Worm (Caenorhabditis elegans) whole organism, L4 larva: ENCODE results near the gene F07C6.4.
A peak's percentile ranks its signal among the peaks of the same experiment; 100 is the strongest.

ENCODE experiments used
- F26F4.8 ChIP-seq: fragments of 200-800 bp; sonication (Bioruptor generic); conservative IDR thresholded peaks from 2 replicates; pipeline ENCODE4 v1.3.6; 2022; ENCODE audit warnings: missing genetic modification characterization, missing compliant biosample characterization
- F37D6.2 ChIP-seq: sonication (generic microtip); optimal IDR thresholded peaks from 2 replicates; lab custom pipeline; 2016; ENCODE audit warnings: mild to moderate bottlenecking, missing genetic modification characterization, missing compliant biosample characterization
- F44E2.7 ChIP-seq: fragments of 200-800 bp; sonication (Bioruptor generic); IDR thresholded peaks from 2 replicates; pipeline ENCODE4 v2.1.2; 2022; ENCODE audit warnings: missing genetic modification characterization, missing compliant biosample characterization
- F49E8.2 ChIP-seq: sonication (generic microtip); optimal IDR thresholded peaks from 2 replicates; lab custom pipeline; 2016; ENCODE audit warnings: missing compliant biosample characterization, mild to moderate bottlenecking, missing genetic modification characterization, borderline replicate concordance
- T26A8.4 ChIP-seq: fragments of 200-800 bp; sonication (Bioruptor generic); IDR thresholded peaks from 2 replicates; pipeline ENCODE4 v1.3.6; 2022; ENCODE audit warnings: missing genetic modification characterization, missing compliant biosample characterization
- Y48G9A.11 ChIP-seq: fragments of 200-800 bp; sonication (Bioruptor generic); IDR thresholded peaks from 2 replicates; pipeline ENCODE4 v1.3.6; 2022; ENCODE audit warnings: missing genetic modification reagents, missing genetic modification characterization, missing compliant biosample characterization
- Y5F2A.4 ChIP-seq: fragments of 200-800 bp; sonication (Bioruptor generic); optimal IDR thresholded peaks from 2 replicates; lab custom pipeline; 2018; ENCODE audit warnings: mild to moderate bottlenecking, missing genetic modification characterization, missing compliant biosample characterization
- Y75B8A.6 ChIP-seq: fragments of 200-800 bp; sonication (Bioruptor generic); IDR thresholded peaks from 2 replicates; pipeline ENCODE4 v1.3.6; 2022; ENCODE audit warnings: missing genetic modification reagents, missing genetic modification characterization, missing compliant biosample characterization
- ZK546.5 ChIP-seq, 2 experiments: sonication (generic microtip); optimal IDR thresholded peaks; 2 replicates each; lab custom pipeline; 2017; ENCODE audit warnings: missing biosample characterization in 2 of 2, missing genetic modification characterization in 2 of 2
- ama-1 ChIP-seq: fragments of 150-350 bp; optimal IDR thresholded peaks from 2 replicates; lab custom pipeline; 2014; ENCODE audit warnings: inconsistent platforms, mixed read lengths
- ceh-20 ChIP-seq: fragments of 200-800 bp; sonication (Bioruptor generic); IDR thresholded peaks from 2 replicates; pipeline ENCODE4 v1.3.6; 2022; ENCODE audit warnings: missing genetic modification reagents, missing genetic modification characterization, missing compliant biosample characterization
- ceh-28 ChIP-seq: fragments of 150-350 bp; optimal IDR thresholded peaks from 2 replicates; lab custom pipeline; 2014; ENCODE audit warnings: missing biosample characterization, missing genetic modification reagents, missing genetic modification characterization
- ceh-44 ChIP-seq: fragments of 200-800 bp; sonication (Bioruptor generic); IDR thresholded peaks from 2 replicates; pipeline ENCODE4 v1.3.6; 2022; ENCODE audit warnings: missing genetic modification reagents, missing genetic modification characterization, missing compliant biosample characterization
- ceh-62 ChIP-seq: sonication (generic microtip); optimal IDR thresholded peaks from 2 replicates; lab custom pipeline; 2017; ENCODE audit warnings: missing biosample characterization, missing genetic modification characterization
- ctbp-1 ChIP-seq: fragments of 200-800 bp; sonication (Bioruptor generic); IDR thresholded peaks from 2 replicates; pipeline ENCODE4 v1.3.6; 2022; ENCODE audit warnings: missing genetic modification reagents, missing genetic modification characterization, missing compliant biosample characterization
- daf-12 ChIP-seq: fragments of 150-350 bp; optimal IDR thresholded peaks from 2 replicates; lab custom pipeline; 2014; ENCODE audit warnings: missing biosample characterization, missing genetic modification reagents, missing genetic modification characterization
- daf-16 ChIP-seq, 3 experiments: sonication (generic microtip); optimal IDR thresholded peaks; 2 replicates each; lab custom pipeline; 2016 to 2017; ENCODE audit warnings: missing genetic modification characterization in 3 of 3, missing genetic modification reagents in 3 of 3, mild to moderate bottlenecking in 2 of 3, missing compliant biosample characterization in 2 of 3, missing biosample characterization in 1 of 3, moderate library complexity in 1 of 3
- daf-19 ChIP-seq: fragments of 200-800 bp; sonication (Bioruptor generic); conservative IDR thresholded peaks from 2 replicates; pipeline ENCODE4 v1.3.6; 2022; ENCODE audit warnings: missing genetic modification characterization, missing compliant biosample characterization
- dmd-6 ChIP-seq: fragments of 200-800 bp; sonication (Bioruptor generic); IDR thresholded peaks from 2 replicates; pipeline ENCODE4 v1.3.6; 2022; ENCODE audit warnings: missing genetic modification reagents, missing genetic modification characterization, missing compliant biosample characterization
- dpl-1 ChIP-seq: fragments of 150-350 bp; optimal IDR thresholded peaks from 2 replicates; lab custom pipeline; 2014; ENCODE audit warnings: missing biosample characterization, missing genetic modification reagents, missing genetic modification characterization
- dve-1 ChIP-seq: sonication (generic microtip); optimal IDR thresholded peaks from 2 replicates; lab custom pipeline; 2017; ENCODE audit warnings: antibody characterized with exemption, mild to moderate bottlenecking, missing genetic modification characterization, missing compliant biosample characterization; ENCODE audit not compliant: insufficient read depth
- egl-27 ChIP-seq: sonication (generic microtip); optimal IDR thresholded peaks from 3 replicates; lab custom pipeline; 2017; ENCODE audit warnings: missing biosample characterization, missing genetic modification reagents, missing genetic modification characterization
- fos-1 ChIP-seq: fragments of 150-350 bp; optimal IDR thresholded peaks from 2 replicates; lab custom pipeline; 2014; ENCODE audit warnings: missing biosample characterization, missing genetic modification characterization
- hif-1 ChIP-seq, 2 experiments: sonication (generic microtip); optimal IDR thresholded peaks; 2 replicates each; lab custom pipeline; 2016 to 2017; ENCODE audit warnings: missing compliant biosample characterization in 2 of 2, missing genetic modification characterization in 2 of 2, missing genetic modification reagents in 2 of 2, missing genotype in 2 of 2, mild to moderate bottlenecking in 1 of 2
- hlh-11 ChIP-seq: fragments of 200-800 bp; sonication (Bioruptor generic); optimal IDR thresholded peaks from 2 replicates; lab custom pipeline; 2018; ENCODE audit warnings: mild to moderate bottlenecking, missing genetic modification characterization, missing compliant biosample characterization
- jun-1 ChIP-seq: fragments of 150-350 bp; optimal IDR thresholded peaks from 2 replicates; lab custom pipeline; 2014; ENCODE audit warnings: missing biosample characterization, missing genetic modification reagents, missing genetic modification characterization
- lin-1 ChIP-seq: fragments of 200-800 bp; sonication (Bioruptor generic); IDR thresholded peaks from 2 replicates; pipeline ENCODE4 v1.3.6; 2022; ENCODE audit warnings: missing genetic modification reagents, missing genetic modification characterization, missing compliant biosample characterization
- lin-15B ChIP-seq: fragments of 150-350 bp; sonication (generic microtip); optimal IDR thresholded peaks from 3 replicates; lab custom pipeline; 2014; ENCODE audit warnings: missing biosample characterization, missing genetic modification characterization
- lin-39 ChIP-seq: fragments of 150-350 bp; optimal IDR thresholded peaks from 2 replicates; lab custom pipeline; 2014; ENCODE audit warnings: missing biosample characterization, missing genetic modification reagents, missing genetic modification characterization
- madf-9 ChIP-seq: fragments of 200-800 bp; sonication (Bioruptor generic); conservative IDR thresholded peaks from 2 replicates; pipeline ENCODE4 v1.3.6; 2022; ENCODE audit warnings: missing genetic modification reagents, missing genetic modification characterization, missing compliant biosample characterization
- mdl-1 ChIP-seq, 2 experiments: fragments of 150-350 bp in 1 of 2; sonication (generic microtip) in 1 of 2; optimal IDR thresholded peaks; 2 replicates each; lab custom pipeline; 2014 to 2017; ENCODE audit warnings: missing biosample characterization in 2 of 2, missing genetic modification characterization in 2 of 2
- mdt-29 ChIP-seq: fragments of 200-800 bp; sonication (Bioruptor generic); IDR thresholded peaks from 2 replicates; pipeline ENCODE4 v1.3.6; 2022; ENCODE audit warnings: missing genetic modification reagents, missing genetic modification characterization, missing compliant biosample characterization
- mep-1 ChIP-seq: fragments of 150-350 bp; sonication (generic microtip); optimal IDR thresholded peaks from 3 replicates; lab custom pipeline; 2014; ENCODE audit warnings: missing biosample characterization, missing genetic modification characterization
- mxl-2 ChIP-seq: fragments of 200-800 bp; sonication (Bioruptor generic); conservative IDR thresholded peaks from 2 replicates; pipeline ENCODE4 v1.3.6; 2022; ENCODE audit warnings: missing genetic modification reagents, missing genetic modification characterization, missing compliant biosample characterization
- nhr-102 ChIP-seq: sonication (generic microtip); optimal IDR thresholded peaks from 2 replicates; lab custom pipeline; 2016; ENCODE audit warnings: mild to moderate bottlenecking, missing genetic modification characterization, moderate library complexity, missing compliant biosample characterization
- nhr-11 ChIP-seq: fragments of 150-350 bp; optimal IDR thresholded peaks from 2 replicates; lab custom pipeline; 2014; ENCODE audit warnings: missing biosample characterization, missing genetic modification characterization
- nhr-111 ChIP-seq: fragments of 200-800 bp; sonication (Bioruptor generic); optimal IDR thresholded peaks from 2 replicates; lab custom pipeline; 2018; ENCODE audit warnings: mild to moderate bottlenecking, missing genetic modification characterization, missing compliant biosample characterization
- nhr-28 ChIP-seq: fragments of 150-350 bp; optimal IDR thresholded peaks from 2 replicates; lab custom pipeline; 2014; ENCODE audit warnings: missing biosample characterization, missing genetic modification characterization
- nhr-6 ChIP-seq: fragments of 150-350 bp; optimal IDR thresholded peaks from 2 replicates; lab custom pipeline; 2014; ENCODE audit warnings: missing biosample characterization, missing genetic modification characterization
- pqm-1 ChIP-seq: sonication (generic microtip); optimal IDR thresholded peaks from 2 replicates; lab custom pipeline; 2017; ENCODE audit warnings: missing biosample characterization, missing genetic modification characterization
- rbr-2 ChIP-seq: sonication (generic microtip); optimal IDR thresholded peaks from 2 replicates; lab custom pipeline; 2016; ENCODE audit warnings: missing genotype, missing genetic modification characterization, missing compliant biosample characterization
- saeg-2 ChIP-seq: fragments of 200-800 bp; sonication (Bioruptor generic); IDR thresholded peaks from 2 replicates; pipeline ENCODE4 v1.3.6; 2022; ENCODE audit warnings: missing genetic modification reagents, missing genetic modification characterization, missing compliant biosample characterization
- sdz-12 ChIP-seq: fragments of 200-800 bp; sonication (Bioruptor generic); optimal IDR thresholded peaks from 2 replicates; lab custom pipeline; 2018; ENCODE audit warnings: mild to moderate bottlenecking, missing genetic modification characterization, missing compliant biosample characterization
- set-16 ChIP-seq: fragments of 200-800 bp; sonication (Bioruptor generic); IDR thresholded peaks from 2 replicates; pipeline ENCODE4 v1.3.6; 2022; ENCODE audit warnings: missing genetic modification reagents, missing genetic modification characterization, missing compliant biosample characterization
- snpc-1.2 ChIP-seq: fragments of 200-800 bp; sonication (Bioruptor generic); IDR thresholded peaks from 2 replicates; pipeline ENCODE4 v1.3.6; 2022; ENCODE audit warnings: missing genetic modification reagents, missing genetic modification characterization, missing compliant biosample characterization
- unc-130 ChIP-seq: sonication (generic microtip); optimal IDR thresholded peaks from 2 replicates; lab custom pipeline; 2016; ENCODE audit warnings: missing genetic modification reagents, missing genetic modification characterization, missing compliant biosample characterization
- unc-39 ChIP-seq: sonication (generic microtip); optimal IDR thresholded peaks from 2 replicates; lab custom pipeline; 2017; ENCODE audit warnings: missing biosample characterization, missing genetic modification characterization
- zag-1 ChIP-seq: fragments of 150-350 bp; optimal IDR thresholded peaks from 2 replicates; lab custom pipeline; 2014; ENCODE audit warnings: missing biosample characterization, missing genetic modification characterization
- zfp-2 ChIP-seq: sonication (generic microtip); optimal IDR thresholded peaks from 2 replicates; lab custom pipeline; 2016; ENCODE audit warnings: mild to moderate bottlenecking, missing genetic modification characterization, missing compliant biosample characterization
- zip-2 ChIP-seq: fragments of 150-350 bp; optimal IDR thresholded peaks from 2 replicates; lab custom pipeline; 2014; ENCODE audit warnings: missing biosample characterization, missing genetic modification characterization
- ztf-11 ChIP-seq: fragments of 150-350 bp; optimal IDR thresholded peaks from 2 replicates; lab custom pipeline; 2014; ENCODE audit warnings: missing biosample characterization, missing genetic modification characterization
- ztf-7 ChIP-seq: fragments of 150-350 bp; optimal IDR thresholded peaks from 2 replicates; lab custom pipeline; 2014; ENCODE audit warnings: missing biosample characterization, missing genetic modification characterization

Gene F07C6.4

DNA sequence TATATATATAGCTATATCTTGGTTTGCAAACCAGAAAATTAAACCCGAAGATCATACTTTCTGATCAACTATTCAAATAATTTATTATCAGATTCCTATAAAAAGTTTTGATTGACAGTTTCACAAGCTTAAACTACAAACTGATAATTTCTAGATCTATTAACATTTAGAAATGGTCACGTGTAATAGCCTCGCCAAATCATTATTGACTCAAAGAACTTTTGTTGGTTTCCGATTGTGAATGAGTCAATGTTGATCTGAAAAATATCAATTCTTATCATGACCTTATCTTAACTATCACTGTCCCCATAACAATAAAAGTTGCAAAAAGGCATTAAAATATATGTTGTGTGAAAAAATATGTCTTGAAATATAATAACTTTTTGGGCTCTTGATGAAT lies 36.4 kb downstream of the F07C6.4 start (continued):
- TF ChIP-seq Y48G9A.11 (GFP tag; lab: Robert Waterston, UW) (no peak), daf-16 (GFP tag; optimal IDR thresholded peaks at IDR 0.05; lab: Kevin White, UChicago) (peak in 1 of 2 experiments; percentile 57), daf-16 (tag; optimal IDR thresholded peaks at IDR 0.05; lab: Kevin White, UChicago) (peak; percentile 98), F37D6.2 (tag; lab: Kevin White, UChicago) (no peak), mxl-2 (GFP tag; lab: Robert Waterston, UW) (no peak), T26A8.4 (GFP tag; lab: Robert Waterston, UW) (no peak), ceh-28 (tag; lab: Kevin White, UChicago) (no peak), jun-1 (tag; lab: Kevin White, UChicago) (no peak), nhr-102 (tag; lab: Kevin White, UChicago) (peak; percentile 91), nhr-111 (no peak), zag-1 (tag; lab: Kevin White, UChicago) (no peak), madf-9 (no peak), ztf-7 (tag; lab: Kevin White, UChicago) (no peak), daf-12 (tag; lab: Kevin White, UChicago) (no peak), F26F4.8 (GFP tag; lab: Robert Waterston, UW) (no peak), unc-130 (GFP tag; lab: Kevin White, UChicago) (no peak), ctbp-1 (GFP tag; lab: Robert Waterston, UW) (no peak), ama-1 (lab: Kevin White, UChicago) (no peak), zip-2 (no peak), hlh-11 (tag; lab: Kevin White, UChicago) (peak; percentile 88), dve-1 (tag; lab: Kevin White, UChicago) (peak; percentile 99), ztf-11 (tag; lab: Kevin White, UChicago) (no peak), snpc-1.2 (GFP tag; lab: Robert Waterston, UW) (no peak), zfp-2 (no peak), pqm-1 (tag; lab: Kevin White, UChicago) (peak; percentile 71), mep-1 (tag; lab: Kevin White, UChicago) (peak; percentile 57), mdl-1 (tag; optimal IDR thresholded peaks at IDR 0.05; lab: Kevin White, UChicago) (peak in 1 of 2 experiments; percentile 69), nhr-6 (tag; lab: Kevin White, UChicago) (peak; percentile 87), daf-19 (GFP tag; lab: Robert Waterston, UW) (no peak), lin-15B (tag; lab: Kevin White, UChicago) (no peak), unc-39 (tag; lab: Kevin White, UChicago) (no peak), lin-1 (GFP tag; lab: Robert Waterston, UW) (peak; percentile 94), Y75B8A.6 (no peak), Y5F2A.4 (GFP tag; lab: Kevin White, UChicago) (no peak), nhr-28 (tag; lab: Kevin White, UChicago) (peak; percentile 90), lin-39 (tag; lab: Kevin White, UChicago) (no peak), F49E8.2 (no peak), set-16 (no peak), ceh-62 (tag; lab: Kevin White, UChicago) (no peak), ceh-44 (GFP tag; lab: Robert Waterston, UW) (no peak), egl-27 (tag; lab: Kevin White, UChicago) (no peak), F44E2.7 (GFP tag; lab: Robert Waterston, UW) (no peak), fos-1 (tag; lab: Kevin White, UChicago) (peak; percentile 17), sdz-12 (no peak), dmd-6 (GFP tag; lab: Robert Waterston, UW) (peak; percentile 98), dpl-1 (GFP tag; lab: Kevin White, UChicago) (no peak), hif-1 (tag; optimal IDR thresholded peaks at IDR 0.05; lab: Kevin White, UChicago) (no peak), nhr-11 (tag; lab: Kevin White, UChicago) (no peak), saeg-2 (GFP tag; lab: Robert Waterston, UW) (peak; percentile 70; the same call in 1 of the 2 replicates), ZK546.5 (tag; optimal IDR thresholded peaks at IDR 0.05; lab: Kevin White, UChicago) (no peak), mdt-29 (GFP tag; lab: Robert Waterston, UW) (no peak), ceh-20 (GFP tag; lab: Robert Waterston, UW) (0 out of 2 replicates have a peak, but pooled peaks have one; percentile 28), rbr-2 (no peak)
